Worm (Caenorhabditis elegans) whole organism, mixed stage, embryonic: ENCODE data around the gene clec-142.

Experiments
- bed-3 ChIP-seq: fragments of 200-800 bp; sonication (Bioruptor generic); optimal IDR thresholded peaks from 3 replicates; lab custom pipeline; 2018; ENCODE audit warnings: mild to moderate bottlenecking, missing genetic modification characterization, moderate library complexity, missing compliant biosample characterization
- ceh-83 ChIP-seq: fragments of 200-800 bp; sonication (Bioruptor generic); optimal IDR thresholded peaks from 2 replicates; lab custom pipeline; 2018; ENCODE audit warnings: mild to moderate bottlenecking, missing genetic modification characterization, missing compliant biosample characterization
- elt-1 ChIP-seq: sonication (generic microtip); optimal IDR thresholded peaks from 2 replicates; lab custom pipeline; 2017; ENCODE audit warnings: missing genetic modification characterization, mild to moderate bottlenecking, missing compliant biosample characterization, antibody characterized with exemption, moderate library complexity, borderline replicate concordance; ENCODE audit not compliant: insufficient read depth
- elt-3 ChIP-seq: fragments of 150-350 bp; optimal IDR thresholded peaks from 2 replicates; lab custom pipeline; 2014; ENCODE audit warnings: missing biosample characterization, missing genetic modification characterization
- flh-1 ChIP-seq: fragments of 200-800 bp; sonication (Bioruptor generic); optimal IDR thresholded peaks from 2 replicates; lab custom pipeline; 2018; ENCODE audit warnings: mild to moderate bottlenecking, missing genetic modification characterization, moderate library complexity, missing compliant biosample characterization
- ham-2 ChIP-seq: fragments of 200-800 bp; sonication (Bioruptor generic); optimal IDR thresholded peaks from 2 replicates; lab custom pipeline; 2018; ENCODE audit warnings: mild to moderate bottlenecking, missing genetic modification characterization, missing compliant biosample characterization
- nhr-12 ChIP-seq: fragments of 150-350 bp; optimal IDR thresholded peaks from 2 replicates; lab custom pipeline; 2014; ENCODE audit warnings: missing biosample characterization, missing genetic modification characterization
- nhr-237 ChIP-seq: fragments of 150-350 bp; optimal IDR thresholded peaks from 2 replicates; lab custom pipeline; 2014; ENCODE audit warnings: missing biosample characterization, missing genetic modification characterization
- nhr-76 ChIP-seq: sonication (generic microtip); optimal IDR thresholded peaks from 2 replicates; lab custom pipeline; 2017; ENCODE audit warnings: missing biosample characterization, missing genetic modification characterization
- pha-4 ChIP-seq: fragments of 150-350 bp; optimal IDR thresholded peaks from 2 replicates; lab custom pipeline; 2018; ENCODE audit warnings: missing biosample characterization, missing genetic modification reagents, missing genetic modification characterization
- sptf-1 ChIP-seq: sonication (generic microtip); optimal IDR thresholded peaks from 2 replicates; lab custom pipeline; 2017; ENCODE audit warnings: mild to moderate bottlenecking, missing genetic modification characterization, moderate library complexity, missing compliant biosample characterization
- unc-120 ChIP-seq: sonication (generic microtip); optimal IDR thresholded peaks from 2 replicates; lab custom pipeline; 2017; ENCODE audit warnings: missing genetic modification characterization, missing compliant biosample characterization; ENCODE audit not compliant: poor library complexity, severe bottlenecking
- unc-62 ChIP-seq: fragments of 150-350 bp; optimal IDR thresholded peaks from 2 replicates; lab custom pipeline; 2014; ENCODE audit warnings: missing biosample characterization, missing genetic modification reagents, missing genetic modification characterization

ce11 chrII:8248745-8249144, 29.7 kb upstream of the clec-142 start, which contains the start of the genes F35C11.2 and F35C11.4:
- no peak for TF ChIP-seq unc-120 (tag; lab: Kevin White, UChicago)
- TF ChIP-seq unc-62 (GFP tag; lab: Kevin White, UChicago), result no peak
- TF ChIP-seq nhr-237 (tag; lab: Kevin White, UChicago), result no peak
- TF ChIP-seq pha-4, result no peak
- no peak for TF ChIP-seq nhr-12
- no peak for TF ChIP-seq bed-3 (GFP tag; lab: Kevin White, UChicago)
- TF ChIP-seq ham-2, result no peak
- TF ChIP-seq elt-1 (tag; lab: Kevin White, UChicago), result no peak
- no peak for TF ChIP-seq ceh-83 (GFP tag; lab: Kevin White, UChicago)
- no peak for TF ChIP-seq sptf-1 (tag; lab: Kevin White, UChicago)
- TF ChIP-seq elt-3 (tag; lab: Kevin White, UChicago), result no peak
- no peak for TF ChIP-seq flh-1
- TF ChIP-seq nhr-76 (tag; lab: Kevin White, UChicago), result no peak
